Fruit fly (Drosophila melanogaster): ENCODE data around the gene CG3437.

The CG3437 gene

dm6 chr3L:9426656-9427294 is 30.7 kb downstream of the CG3437 start, which contains the start of the genes Atat and Shc (continued):
- TF ChIP-seq CG9932 (GFP tag; IDR thresholded peaks at IDR 0.05) (peak; percentile 100), CG32532 (GFP tag; IDR thresholded peaks at IDR 0.05) (peak; percentile 100), so (GFP tag; IDR thresholded peaks at IDR 0.05) (peak; percentile 98), insv (GFP tag; optimal IDR thresholded peaks at IDR 0.05) (peak; percentile 16 to 80), kay (GFP tag; optimal IDR thresholded peaks at IDR 0.05) (peak; percentile 99), NC2β (GFP tag; optimal IDR thresholded peaks at IDR 0.05) (peak; percentile 99), Atf6 (GFP tag; IDR thresholded peaks at IDR 0.05) (peak; percentile 99), Med (GFP tag) (peak; percentile 100), CG4617 (GFP tag; optimal IDR thresholded peaks at IDR 0.05; ENCODE audit: borderline replicate concordance) (peak; percentile 100), CG17829 (tag; optimal IDR thresholded peaks at IDR 0.05) (peak; percentile 98), twi (tag; optimal IDR thresholded peaks at IDR 0.05) (peak; percentile 96), sd (tag; optimal IDR thresholded peaks at IDR 0.05) (peak; percentile 93), ssp (GFP tag; IDR thresholded peaks at IDR 0.05) (peak; percentile 97), CG1832 (GFP tag; optimal IDR thresholded peaks at IDR 0.05) (peak; percentile 42), dimm (GFP tag; IDR thresholded peaks at IDR 0.05) (peak; percentile 98), Gug (GFP tag; IDR thresholded peaks at IDR 0.05) (peak; percentile 100), CG2202 (tag; optimal IDR thresholded peaks at IDR 0.05) (peak; percentile 96), CG6813 (GFP tag; optimal IDR thresholded peaks at IDR 0.05) (peak; percentile 96), Hmr (GFP tag; optimal IDR thresholded peaks at IDR 0.05) (peak; percentile 99), CG2120 (GFP tag; optimal IDR thresholded peaks at IDR 0.05) (peak; percentile 100), CG17912 (GFP tag; optimal IDR thresholded peaks at IDR 0.05) (peak; percentile 93), grau (tag; optimal IDR thresholded peaks at IDR 0.05) (peak; percentile 98), PHDP (tag; optimal IDR thresholded peaks at IDR 0.05) (peak; percentile 98), CG33213 (GFP tag; optimal IDR thresholded peaks at IDR 0.05) (peak; percentile 99), CG13424 (tag; optimal IDR thresholded peaks at IDR 0.05) (peak; percentile 99), ranshi (GFP tag; IDR thresholded peaks at IDR 0.05) (peak; percentile 100), CG7786 (GFP tag; optimal IDR thresholded peaks at IDR 0.05) (peak; percentile 100), Sox102F (GFP tag; optimal IDR thresholded peaks at IDR 0.05) (peak; percentile 99), shn (GFP tag; optimal IDR thresholded peaks at IDR 0.05) (peak; percentile 100), lilli (GFP tag; optimal IDR thresholded peaks at IDR 0.05) (peak; percentile 100), btn (GFP tag; optimal IDR thresholded peaks at IDR 0.05) (peak; percentile 98), CG9215 (GFP tag; IDR thresholded peaks at IDR 0.05) (peak; percentile 100), CG6765 (GFP tag; optimal IDR thresholded peaks at IDR 0.05) (peak; percentile 93), CG8478 (optimal IDR thresholded peaks at IDR 0.05) (peak; percentile 55), pb (GFP tag; optimal IDR thresholded peaks at IDR 0.05) (peak; percentile 99), sr (GFP tag; IDR thresholded peaks at IDR 0.05) (peak; percentile 95), CG1792 (GFP tag; optimal IDR thresholded peaks at IDR 0.05) (peak; percentile 99), Myb (GFP tag; optimal IDR thresholded peaks at IDR 0.05) (peak; percentile 96), CG2199 (GFP tag; IDR thresholded peaks at IDR 0.05) (peak; percentile 99), slp2 (GFP tag; optimal IDR thresholded peaks at IDR 0.05) (peak; percentile 99), grn (GFP tag; optimal IDR thresholded peaks at IDR 0.05) (peak; percentile 87), CG34376 (GFP tag; optimal IDR thresholded peaks at IDR 0.05) (peak; percentile 99), CG3407 (GFP tag; optimal IDR thresholded peaks at IDR 0.05) (peak; percentile 92), vvl (GFP tag; IDR thresholded peaks at IDR 0.05) (peak; percentile 99), ap (GFP tag; IDR thresholded peaks at IDR 0.05) (peak; percentile 99), HHEX (GFP tag; optimal IDR thresholded peaks at IDR 0.05) (peak; percentile 99), Camta (GFP tag; optimal IDR thresholded peaks at IDR 0.05) (peak; percentile 99), CG14710 (tag; optimal IDR thresholded peaks at IDR 0.05) (peak; percentile 97), CG7987 (GFP tag; optimal IDR thresholded peaks at IDR 0.05) (peak; percentile 95), CG3838 (GFP tag; optimal IDR thresholded peaks at IDR 0.05) (peak; percentile 97), zen2 (GFP tag; IDR thresholded peaks at IDR 0.05; ENCODE audit: partially characterized antibody) (peak; percentile 77; the same call in 2 of the 3 replicates)
